Fruit fly (Drosophila melanogaster) Kc167 (cell line): ENCODE measurements around the gene e.

Experiments used
- Sin3A ChIP-seq: fragments of >200 bp; optimal IDR thresholded peaks from 2 replicates; lab custom pipeline; 2018; ENCODE audit warnings: missing external identifiers
- h ChIP-seq: fragments of >200 bp; optimal IDR thresholded peaks from 3 replicates; lab custom pipeline; 2018; ENCODE audit warnings: missing external identifiers

dm6 chr3R:21198073-21198472, 38.9 kb downstream of the e start:
- TF ChIP-seq Sin3A (lab: Kevin White, UChicago) = no peak
- TF ChIP-seq h (lab: Kevin White, UChicago) = no peak
